Worm (Caenorhabditis elegans): Measurements from ENCODE around the gene hif-1.

Gene hif-1

DNA sequence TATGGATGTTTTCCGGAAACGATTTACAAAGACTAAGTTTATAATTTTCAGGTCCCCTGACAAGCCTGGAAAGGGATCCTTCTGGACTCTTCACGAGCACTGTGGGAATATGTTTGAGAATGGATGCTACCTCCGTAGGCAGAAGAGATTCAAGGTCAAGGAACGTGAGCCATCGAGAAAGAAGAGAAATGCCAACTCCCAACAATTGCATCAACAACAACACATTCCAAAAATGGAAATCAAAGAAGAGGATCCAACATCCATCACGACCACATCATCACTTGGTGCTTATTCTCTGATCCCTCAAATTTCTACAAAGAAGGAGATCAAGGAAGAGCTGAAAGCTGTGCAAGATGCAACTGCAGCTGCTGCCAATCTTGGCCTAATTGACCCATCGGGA is 22.1 kb upstream of the hif-1 start:
- TF ChIP-seq dao-5 (tag; optimal IDR thresholded peaks at IDR 0.05) (no peak), him-1 (tag; optimal IDR thresholded peaks at IDR 0.05) (no peak), W03F9.2 (tag; optimal IDR thresholded peaks at IDR 0.05) (no peak)

- TF ChIP-seq him-1 (tag; optimal IDR thresholded peaks at IDR 0.05), result no peak
- no peak for TF ChIP-seq dao-5 (tag; optimal IDR thresholded peaks at IDR 0.05)
- TF ChIP-seq W03F9.2 (tag; optimal IDR thresholded peaks at IDR 0.05), result no peak
These were observed 18.4 kb upstream of the hif-1 start for ce11 chrV:20761758-20762157.

DNA sequence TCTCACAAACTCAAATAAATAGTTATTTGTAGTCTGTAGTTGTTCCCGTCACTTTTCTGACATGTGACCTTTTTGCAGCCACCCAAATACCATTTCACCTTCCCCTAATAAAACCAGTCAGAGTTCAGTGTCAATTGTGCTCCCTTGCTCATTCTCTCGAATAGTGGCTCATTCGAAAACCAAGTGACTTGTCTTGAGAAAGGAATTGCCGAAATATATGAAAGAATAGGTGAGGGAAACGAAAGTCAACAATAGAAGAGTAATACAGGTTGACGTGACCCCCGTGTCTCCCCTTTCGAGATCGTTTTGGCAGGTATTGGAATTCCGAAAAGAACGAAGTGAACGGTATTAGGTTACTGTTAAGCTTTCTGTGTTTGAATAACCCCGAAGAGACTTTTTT is 17.0 kb upstream of the hif-1 start:
- TF ChIP-seq W03F9.2 (tag; optimal IDR thresholded peaks at IDR 0.05), result no peak
- no peak for TF ChIP-seq him-1 (tag; optimal IDR thresholded peaks at IDR 0.05)
- TF ChIP-seq dao-5 (tag; optimal IDR thresholded peaks at IDR 0.05), result no peak

ce11 chrV:20770061-20770460 is 10.1 kb upstream of the hif-1 start, which contains the start of gene elp-1:
TSS of gene elp-1 (minus strand) at chrV:20770161.
- TF ChIP-seq him-1 (tag; optimal IDR thresholded peaks at IDR 0.05) (no peak), dao-5 (tag; optimal IDR thresholded peaks at IDR 0.05) (no peak), W03F9.2 (tag; optimal IDR thresholded peaks at IDR 0.05) (no peak)

DNA sequence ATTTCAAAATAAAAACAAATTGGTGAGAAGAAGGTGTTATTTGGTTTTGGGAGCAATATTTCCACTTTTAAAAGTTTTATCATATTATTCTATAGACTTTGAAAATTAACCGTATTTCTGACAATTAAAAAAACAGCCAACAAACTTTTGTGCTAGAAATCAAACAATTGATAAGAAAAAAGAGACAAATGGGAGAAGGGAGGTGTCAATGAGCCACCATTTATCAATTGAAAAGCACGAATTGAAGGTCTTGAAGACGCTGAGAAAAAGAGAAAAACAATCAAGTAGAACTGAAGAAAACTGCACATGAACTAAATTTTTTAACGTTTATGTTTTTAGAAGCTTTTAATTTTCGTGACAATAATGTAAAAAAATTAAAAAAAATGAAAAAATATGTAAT is 9.4 kb upstream of the hif-1 start:
- TF ChIP-seq dao-5 (tag; optimal IDR thresholded peaks at IDR 0.05) (no peak), him-1 (tag; optimal IDR thresholded peaks at IDR 0.05) (no peak), W03F9.2 (tag; optimal IDR thresholded peaks at IDR 0.05) (peak; percentile 8)

- no peak for TF ChIP-seq W03F9.2 (tag; optimal IDR thresholded peaks at IDR 0.05)
- TF ChIP-seq him-1 (tag; optimal IDR thresholded peaks at IDR 0.05), result no peak
- TF ChIP-seq dao-5 (tag; optimal IDR thresholded peaks at IDR 0.05), result no peak
These were observed 8.5 kb upstream of the hif-1 start for ce11 chrV:20771702-20772101.

ce11 chrV:20773647-20774046 is 6.6 kb upstream of the hif-1 start, which contains the start of gene F38A6.5:
TSS of gene F38A6.5 (minus strand) at chrV:20773747.
- no peak for TF ChIP-seq dao-5 (tag; optimal IDR thresholded peaks at IDR 0.05)
- no peak for TF ChIP-seq him-1 (tag; optimal IDR thresholded peaks at IDR 0.05)
- TF ChIP-seq W03F9.2 (tag; optimal IDR thresholded peaks at IDR 0.05), result no peak

- TF ChIP-seq W03F9.2 (tag; optimal IDR thresholded peaks at IDR 0.05), result no peak
- TF ChIP-seq dao-5 (tag; optimal IDR thresholded peaks at IDR 0.05), result no peak
- TF ChIP-seq him-1 (tag; optimal IDR thresholded peaks at IDR 0.05), result no peak
These were observed 4.9 kb upstream of the hif-1 start, which contains the start of gene F38A6.4 for ce11 chrV:20775269-20775668. TSS of gene F38A6.4 (minus strand) at chrV:20775369.

- TF ChIP-seq W03F9.2 (tag; optimal IDR thresholded peaks at IDR 0.05), result peak; percentile 35
- peak; percentile 40 for TF ChIP-seq him-1 (tag; optimal IDR thresholded peaks at IDR 0.05)
- TF ChIP-seq dao-5 (tag; optimal IDR thresholded peaks at IDR 0.05), result no peak
These were observed 3.4 kb upstream of the hif-1 start for ce11 chrV:20776761-20777160.

ce11 chrV:20778257-20778697 is 1.9 kb upstream of the hif-1 start:
- TF ChIP-seq W03F9.2 (tag; optimal IDR thresholded peaks at IDR 0.05) (peak; percentile 82), dao-5 (tag; optimal IDR thresholded peaks at IDR 0.05) (no peak), him-1 (tag; optimal IDR thresholded peaks at IDR 0.05) (peak; percentile 94)

ce11 chrV:20778886-20779285 is 1.3 kb upstream of the hif-1 start:
- TF ChIP-seq W03F9.2 (tag; optimal IDR thresholded peaks at IDR 0.05) (no peak), dao-5 (tag; optimal IDR thresholded peaks at IDR 0.05) (no peak), him-1 (tag; optimal IDR thresholded peaks at IDR 0.05) (no peak)

ce11 chrV:20779707-20780346 is 380 bp upstream of the hif-1 start:
- TF ChIP-seq him-1 (tag; optimal IDR thresholded peaks at IDR 0.05), result no peak
- no peak for TF ChIP-seq dao-5 (tag; optimal IDR thresholded peaks at IDR 0.05)
- TF ChIP-seq W03F9.2 (tag; optimal IDR thresholded peaks at IDR 0.05), result no peak

ce11 chrV:20781346-20781952 is 1.2 kb downstream of the hif-1 start:
- no peak for TF ChIP-seq dao-5 (tag; optimal IDR thresholded peaks at IDR 0.05)
- TF ChIP-seq him-1 (tag; optimal IDR thresholded peaks at IDR 0.05), result no peak
- TF ChIP-seq W03F9.2 (tag; optimal IDR thresholded peaks at IDR 0.05), result no peak

DNA sequence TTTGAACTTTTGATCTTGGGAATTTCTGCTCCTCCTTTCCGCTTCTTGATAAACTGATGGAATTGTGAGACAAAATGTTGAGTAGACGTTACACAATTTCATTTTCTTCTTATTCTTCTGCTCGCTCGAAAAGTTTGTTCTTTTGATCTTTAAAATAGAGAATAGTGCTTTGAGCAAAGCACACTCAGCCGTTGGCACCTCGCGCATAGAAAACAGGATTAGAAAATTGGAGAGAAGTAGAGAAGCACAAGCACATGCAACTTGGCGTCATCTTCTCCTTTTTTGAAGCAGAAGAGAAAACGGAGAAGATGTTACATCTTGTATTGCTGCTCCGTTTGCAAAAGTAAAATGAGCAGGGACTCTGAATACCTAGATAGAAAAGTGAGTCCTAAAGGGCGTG is 2.0 kb downstream of the hif-1 start:
- TF ChIP-seq him-1 (tag; optimal IDR thresholded peaks at IDR 0.05) (peak; percentile 88), W03F9.2 (tag; optimal IDR thresholded peaks at IDR 0.05) (no peak), dao-5 (tag; optimal IDR thresholded peaks at IDR 0.05) (no peak)

Measured in whole organism, L4/young adult.